Worm (Caenorhabditis elegans): ENCODE measurements around the gene cTel54X.2.

- no peak for TF ChIP-seq W03F9.2 (tag; optimal IDR thresholded peaks at IDR 0.05)
- no peak for TF ChIP-seq him-1 (tag; optimal IDR thresholded peaks at IDR 0.05)
- no peak for TF ChIP-seq dao-5 (tag; optimal IDR thresholded peaks at IDR 0.05)
Measured at ce11 chrIII:31600-31999, 28.5 kb downstream of the cTel54X.2 start.
